Worm (Caenorhabditis elegans) whole organism, L4 larva: ENCODE results near the gene memi-3.
A peak's percentile ranks its signal among the peaks of the same experiment; 100 is the strongest.

Experiments
- D1046.2 ChIP-seq: fragments of 200-800 bp; sonication (Bioruptor generic); IDR thresholded peaks from 2 replicates; pipeline ENCODE4 v1.3.6; 2022; ENCODE audit warnings: missing genetic modification characterization, missing compliant biosample characterization
- Y48G9A.11 ChIP-seq: fragments of 200-800 bp; sonication (Bioruptor generic); IDR thresholded peaks from 2 replicates; pipeline ENCODE4 v1.3.6; 2022; ENCODE audit warnings: missing genetic modification reagents, missing genetic modification characterization, missing compliant biosample characterization
- Y5F2A.4 ChIP-seq: fragments of 200-800 bp; sonication (Bioruptor generic); optimal IDR thresholded peaks from 2 replicates; lab custom pipeline; 2018; ENCODE audit warnings: mild to moderate bottlenecking, missing genetic modification characterization, missing compliant biosample characterization
- Y75B8A.6 ChIP-seq: fragments of 200-800 bp; sonication (Bioruptor generic); IDR thresholded peaks from 2 replicates; pipeline ENCODE4 v1.3.6; 2022; ENCODE audit warnings: missing genetic modification reagents, missing genetic modification characterization, missing compliant biosample characterization
- ZK337.2 ChIP-seq: fragments of 200-800 bp; sonication (Bioruptor generic); IDR thresholded peaks from 2 replicates; pipeline ENCODE4 v1.3.6; 2022; ENCODE audit warnings: missing genetic modification reagents, missing genetic modification characterization, missing compliant biosample characterization
- ZK546.5 ChIP-seq, 2 experiments: sonication (generic microtip); optimal IDR thresholded peaks; 2 replicates each; lab custom pipeline; 2017; ENCODE audit warnings: missing biosample characterization in 2 of 2, missing genetic modification characterization in 2 of 2
- aha-1 ChIP-seq: fragments of 150-350 bp; peaks from one replicate; lab custom pipeline; 2014; ENCODE audit warnings: missing biosample characterization, missing genetic modification characterization
- ama-1 ChIP-seq: fragments of 150-350 bp; optimal IDR thresholded peaks from 2 replicates; lab custom pipeline; 2014; ENCODE audit warnings: inconsistent platforms, mixed read lengths
- attf-4 ChIP-seq: sonication (generic microtip); optimal IDR thresholded peaks from 3 replicates; lab custom pipeline; 2017; ENCODE audit warnings: missing biosample characterization, missing genetic modification characterization
- ceh-44 ChIP-seq: fragments of 200-800 bp; sonication (Bioruptor generic); IDR thresholded peaks from 2 replicates; pipeline ENCODE4 v1.3.6; 2022; ENCODE audit warnings: missing genetic modification reagents, missing genetic modification characterization, missing compliant biosample characterization
- ctbp-1 ChIP-seq: fragments of 200-800 bp; sonication (Bioruptor generic); IDR thresholded peaks from 2 replicates; pipeline ENCODE4 v1.3.6; 2022; ENCODE audit warnings: missing genetic modification reagents, missing genetic modification characterization, missing compliant biosample characterization
- daf-16 ChIP-seq, 3 experiments: sonication (generic microtip); optimal IDR thresholded peaks; 2 replicates each; lab custom pipeline; 2016 to 2017; ENCODE audit warnings: missing genetic modification characterization in 3 of 3, missing genetic modification reagents in 3 of 3, mild to moderate bottlenecking in 2 of 3, missing compliant biosample characterization in 2 of 3, missing biosample characterization in 1 of 3, moderate library complexity in 1 of 3
- daf-19 ChIP-seq: fragments of 200-800 bp; sonication (Bioruptor generic); conservative IDR thresholded peaks from 2 replicates; pipeline ENCODE4 v1.3.6; 2022; ENCODE audit warnings: missing genetic modification characterization, missing compliant biosample characterization
- dve-1 ChIP-seq: sonication (generic microtip); optimal IDR thresholded peaks from 2 replicates; lab custom pipeline; 2017; ENCODE audit warnings: antibody characterized with exemption, mild to moderate bottlenecking, missing genetic modification characterization, missing compliant biosample characterization; ENCODE audit not compliant: insufficient read depth
- fkh-10 ChIP-seq: fragments of 150-350 bp; optimal IDR thresholded peaks from 2 replicates; lab custom pipeline; 2014; ENCODE audit warnings: missing biosample characterization, missing genetic modification reagents, missing genetic modification characterization
- fos-1 ChIP-seq: fragments of 150-350 bp; optimal IDR thresholded peaks from 2 replicates; lab custom pipeline; 2014; ENCODE audit warnings: missing biosample characterization, missing genetic modification characterization
- hif-1 ChIP-seq, 2 experiments: sonication (generic microtip); optimal IDR thresholded peaks; 2 replicates each; lab custom pipeline; 2016 to 2017; ENCODE audit warnings: missing compliant biosample characterization in 2 of 2, missing genetic modification characterization in 2 of 2, missing genetic modification reagents in 2 of 2, missing genotype in 2 of 2, mild to moderate bottlenecking in 1 of 2
- hmg-1.1 ChIP-seq: fragments of 200-800 bp; sonication (Bioruptor generic); IDR thresholded peaks from 2 replicates; pipeline ENCODE4 v1.3.6; 2022; ENCODE audit warnings: missing genetic modification reagents, missing genetic modification characterization, missing compliant biosample characterization
- lin-38 ChIP-seq: fragments of 200-800 bp; sonication (Bioruptor generic); IDR thresholded peaks from 2 replicates; pipeline ENCODE4 v1.3.6; 2022; ENCODE audit warnings: missing genetic modification reagents, missing genetic modification characterization, missing compliant biosample characterization
- madf-5 ChIP-seq, 2 experiments: fragments of 200-800 bp; sonication (Bioruptor generic); IDR thresholded peaks; 2 replicates each; pipeline ENCODE4 v1.3.6; 2022; ENCODE audit warnings: missing compliant biosample characterization in 2 of 2, missing genetic modification characterization in 2 of 2
- mdl-1 ChIP-seq, 2 experiments: fragments of 150-350 bp in 1 of 2; sonication (generic microtip) in 1 of 2; optimal IDR thresholded peaks; 2 replicates each; lab custom pipeline; 2014 to 2017; ENCODE audit warnings: missing biosample characterization in 2 of 2, missing genetic modification characterization in 2 of 2
- mxl-2 ChIP-seq: fragments of 200-800 bp; sonication (Bioruptor generic); conservative IDR thresholded peaks from 2 replicates; pipeline ENCODE4 v1.3.6; 2022; ENCODE audit warnings: missing genetic modification reagents, missing genetic modification characterization, missing compliant biosample characterization
- nhr-10 ChIP-seq: fragments of 150-350 bp; optimal IDR thresholded peaks from 2 replicates; lab custom pipeline; 2014; ENCODE audit warnings: missing biosample characterization, missing genetic modification characterization
- nhr-102 ChIP-seq: sonication (generic microtip); optimal IDR thresholded peaks from 2 replicates; lab custom pipeline; 2016; ENCODE audit warnings: mild to moderate bottlenecking, missing genetic modification characterization, moderate library complexity, missing compliant biosample characterization
- nhr-237 ChIP-seq: sonication (generic microtip); optimal IDR thresholded peaks from 2 replicates; lab custom pipeline; 2017; ENCODE audit warnings: missing biosample characterization, missing genetic modification characterization
- nhr-25 ChIP-seq: sonication (generic microtip); optimal IDR thresholded peaks from 2 replicates; lab custom pipeline; 2017; ENCODE audit warnings: missing genetic modification characterization, mild to moderate bottlenecking, missing compliant biosample characterization, antibody characterized with exemption, moderate library complexity, borderline replicate concordance; ENCODE audit not compliant: insufficient read depth
- nhr-41 ChIP-seq: fragments of 200-800 bp; sonication (Bioruptor generic); IDR thresholded peaks from 2 replicates; pipeline ENCODE4 v1.3.6; 2022; ENCODE audit warnings: missing genetic modification reagents, missing genetic modification characterization, missing compliant biosample characterization
- nhr-6 ChIP-seq: fragments of 150-350 bp; optimal IDR thresholded peaks from 2 replicates; lab custom pipeline; 2014; ENCODE audit warnings: missing biosample characterization, missing genetic modification characterization
- pha-4 ChIP-seq, 2 experiments: fragments of 150-350 bp in 1 of 2; fragments of 200-800 bp in 1 of 2; sonication (Bioruptor generic) in 1 of 2; IDR thresholded peaks in 1 of 2; optimal IDR thresholded peaks in 1 of 2; 2 replicates each; pipeline versions ENCODE4 v1.3.6 to Lab custom; 2014 to 2022; ENCODE audit warnings: missing genetic modification characterization in 2 of 2, missing genetic modification reagents in 2 of 2, missing biosample characterization in 1 of 2, missing compliant biosample characterization in 1 of 2
- php-3 ChIP-seq: fragments of 200-800 bp; sonication (Bioruptor generic); IDR thresholded peaks from 2 replicates; pipeline ENCODE4 v1.3.6; 2022; ENCODE audit warnings: missing genetic modification reagents, missing genetic modification characterization, missing compliant biosample characterization
- pqm-1 ChIP-seq: sonication (generic microtip); optimal IDR thresholded peaks from 2 replicates; lab custom pipeline; 2017; ENCODE audit warnings: missing biosample characterization, missing genetic modification characterization
- saeg-2 ChIP-seq: fragments of 200-800 bp; sonication (Bioruptor generic); IDR thresholded peaks from 2 replicates; pipeline ENCODE4 v1.3.6; 2022; ENCODE audit warnings: missing genetic modification reagents, missing genetic modification characterization, missing compliant biosample characterization
- sdz-12 ChIP-seq: fragments of 200-800 bp; sonication (Bioruptor generic); optimal IDR thresholded peaks from 2 replicates; lab custom pipeline; 2018; ENCODE audit warnings: mild to moderate bottlenecking, missing genetic modification characterization, missing compliant biosample characterization
- set-16 ChIP-seq: fragments of 200-800 bp; sonication (Bioruptor generic); IDR thresholded peaks from 2 replicates; pipeline ENCODE4 v1.3.6; 2022; ENCODE audit warnings: missing genetic modification reagents, missing genetic modification characterization, missing compliant biosample characterization
- spr-3 ChIP-seq: fragments of 200-800 bp; sonication (Bioruptor generic); optimal IDR thresholded peaks from 2 replicates; lab custom pipeline; 2018; ENCODE audit warnings: mild to moderate bottlenecking, missing genetic modification characterization, missing compliant biosample characterization

memi-3 gene

ce11 chrIV:11377439-11377838, 25.7 kb downstream of the memi-3 start (continued):
- no peak for TF ChIP-seq ceh-44 (GFP tag; lab: Robert Waterston, UW)
- 0 out of 2 replicates have a peak, but pooled peaks have one; percentile 27 for TF ChIP-seq Y48G9A.11 (GFP tag; lab: Robert Waterston, UW)
- no peak for TF ChIP-seq dve-1 (tag; lab: Kevin White, UChicago)
- no peak for TF ChIP-seq set-16
- no peak for TF ChIP-seq mdl-1 (tag; optimal IDR thresholded peaks at IDR 0.05; lab: Kevin White, UChicago)
- no peak for TF ChIP-seq hif-1 (tag; optimal IDR thresholded peaks at IDR 0.05; lab: Kevin White, UChicago)
- TF ChIP-seq nhr-6 (tag; lab: Kevin White, UChicago): no peak
- no peak for TF ChIP-seq php-3 (GFP tag; lab: Robert Waterston, UW)
- TF ChIP-seq nhr-10 (tag; lab: Kevin White, UChicago): no peak
- no peak for TF ChIP-seq ama-1 (lab: Kevin White, UChicago)
- TF ChIP-seq attf-4 (tag; lab: Kevin White, UChicago): no peak
- TF ChIP-seq nhr-237 (tag; lab: Kevin White, UChicago): no peak
- 0 out of 2 replicates have a peak, but pooled peaks have one; percentile 36 for TF ChIP-seq ctbp-1 (GFP tag; lab: Robert Waterston, UW)
- TF ChIP-seq mxl-2 (GFP tag; lab: Robert Waterston, UW): no peak
- no peak for TF ChIP-seq fkh-10 (GFP tag; lab: Kevin White, UChicago)
- no peak for TF ChIP-seq spr-3 (GFP tag; lab: Kevin White, UChicago)
- no peak for TF ChIP-seq nhr-102
- TF ChIP-seq pqm-1: no peak
- no peak for TF ChIP-seq sdz-12 (GFP tag; lab: Kevin White, UChicago)
- no peak for TF ChIP-seq nhr-41 (GFP tag; lab: Robert Waterston, UW)
- TF ChIP-seq D1046.2 (GFP tag; lab: Robert Waterston, UW): no peak
- TF ChIP-seq pha-4 (GFP tag; IDR thresholded peaks at IDR 0.05; lab: Robert Waterston, UW): no peak
- TF ChIP-seq pha-4 (tag; optimal IDR thresholded peaks at IDR 0.05; lab: Kevin White, UChicago): no peak
- peak; percentile 59 for TF ChIP-seq lin-38 (GFP tag; lab: Robert Waterston, UW)
- TF ChIP-seq ZK337.2 (GFP tag; lab: Robert Waterston, UW): no peak
- 0 out of 2 replicates have a peak, but pooled peaks have one; percentile 12 for TF ChIP-seq daf-19
- TF ChIP-seq aha-1 (tag; lab: Kevin White, UChicago): no peak
- TF ChIP-seq nhr-25 (tag; lab: Kevin White, UChicago): no peak
- no peak for TF ChIP-seq Y75B8A.6
- 0 out of 4 replicates have a peak, but pooled peaks of 1 of the 2 experiments have one; percentile 23 for TF ChIP-seq madf-5 (GFP tag; IDR thresholded peaks at IDR 0.05; lab: Robert Waterston, UW)
- TF ChIP-seq saeg-2 (GFP tag; lab: Robert Waterston, UW): no peak
- no peak for TF ChIP-seq Y5F2A.4

ce11 chrIV:11375713-11376112, 27.4 kb downstream of the memi-3 start:
- TF ChIP-seq aha-1 (tag; lab: Kevin White, UChicago) (peak; percentile 93), hmg-1.1 (GFP tag; lab: Robert Waterston, UW) (no peak), ZK546.5 (tag; optimal IDR thresholded peaks at IDR 0.05; lab: Kevin White, UChicago) (no peak), dve-1 (tag; lab: Kevin White, UChicago) (no peak), daf-16 (GFP tag; optimal IDR thresholded peaks at IDR 0.05; lab: Kevin White, UChicago) (no peak), daf-16 (tag; optimal IDR thresholded peaks at IDR 0.05; lab: Kevin White, UChicago) (no peak)
- TF ChIP-seq, all 104 proteins: peak for 1

- TF ChIP-seq lin-38 (GFP tag; lab: Robert Waterston, UW) (peak; percentile 19; the same call in 1 of the 2 replicates), fos-1 (tag; lab: Kevin White, UChicago) (no peak)
These were observed 30.7 kb downstream of the memi-3 start, which contains the start of gene cbd-1 for ce11 chrIV:11372366-11372997. Gene cbd-1 (plus strand): TSS chrIV:11372991.
